Worm (Caenorhabditis elegans): ENCODE measurements around the gene srsx-31.
A peak's percentile ranks its signal among the peaks of the same experiment; 100 is the strongest.

The srsx-31 gene

DNA sequence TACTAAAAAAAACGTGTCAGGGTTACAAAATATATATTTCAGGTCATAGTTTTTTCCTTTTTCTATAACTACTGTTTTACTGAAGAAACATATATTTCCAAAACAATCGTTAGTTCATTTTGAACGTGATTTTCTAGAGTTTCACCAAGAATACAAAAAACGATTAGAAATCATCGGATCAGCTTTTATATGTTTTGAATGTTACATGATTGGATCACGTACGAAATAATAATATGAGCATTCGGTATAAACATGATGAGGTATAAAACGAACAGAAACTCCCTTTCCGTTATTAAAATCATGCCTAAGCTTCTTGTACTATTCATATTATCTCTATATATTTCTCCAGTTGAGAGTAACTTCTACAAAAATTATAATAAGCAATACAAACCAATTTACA lies 18.0 kb upstream of the srsx-31 start, which contains the start of gene clec-223:
TSS of gene clec-223 (plus strand) at position 301 of the 400 bp plus-strand sequence.
- TF ChIP-seq sup-37 (GFP tag; optimal IDR thresholded peaks at IDR 0.05), result no peak
- no peak for TF ChIP-seq C04F5.9 (tag; optimal IDR thresholded peaks at IDR 0.05)
- no peak for TF ChIP-seq irx-1 (tag; optimal IDR thresholded peaks at IDR 0.05)
- TF ChIP-seq nhr-237 (tag; optimal IDR thresholded peaks at IDR 0.05), result no peak
- TF ChIP-seq ceh-63 (GFP tag; optimal IDR thresholded peaks at IDR 0.05), result no peak
- TF ChIP-seq lin-39 (tag; optimal IDR thresholded peaks at IDR 0.05), result no peak
- no peak for TF ChIP-seq blmp-1 (tag; optimal IDR thresholded peaks at IDR 0.05)
- no peak for TF ChIP-seq Y116A8C.19 (tag; optimal IDR thresholded peaks at IDR 0.05; ENCODE audit: borderline replicate concordance)
- TF ChIP-seq swsn-7 (tag; optimal IDR thresholded peaks at IDR 0.05), result no peak

ce11 chrV:11271051-11271450 lies 16.2 kb upstream of the srsx-31 start, which contains the start of gene clec-222:
Gene clec-222, plus strand, starts transcription at chrV:11271351.
- TF ChIP-seq mab-9 (GFP tag; IDR thresholded peaks at IDR 0.05), result no peak
- TF ChIP-seq C04F5.9 (tag; optimal IDR thresholded peaks at IDR 0.05), result no peak
- TF ChIP-seq lsy-2 (tag; optimal IDR thresholded peaks at IDR 0.05), result no peak
- TF ChIP-seq egl-27 (tag; optimal IDR thresholded peaks at IDR 0.05), result no peak
- no peak for TF ChIP-seq elt-3 (tag; optimal IDR thresholded peaks at IDR 0.05)
- TF ChIP-seq zip-4 (GFP tag; optimal IDR thresholded peaks at IDR 0.05), result no peak

DNA sequence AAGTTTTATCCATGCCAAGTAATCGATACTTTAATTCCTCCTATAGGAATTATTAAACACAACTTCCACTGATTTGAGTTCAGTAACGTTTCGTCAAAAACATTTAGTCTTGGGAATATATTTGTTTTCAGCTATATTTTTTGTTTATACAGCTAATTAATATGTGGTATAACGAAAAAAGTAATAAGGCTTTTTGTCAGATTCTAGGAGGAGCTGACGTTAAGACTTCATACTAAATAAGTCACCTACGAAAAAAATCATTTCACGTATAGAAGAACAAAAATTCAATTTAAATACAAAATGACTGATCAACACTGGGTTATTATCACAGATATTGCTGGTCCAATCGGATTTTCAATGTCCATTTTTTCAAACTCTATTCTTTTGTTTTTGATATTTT lies 13.9 kb upstream of the srsx-31 start, which contains the start of gene str-115:
TSS of gene str-115 (plus strand) at position 301 of the 400 bp plus-strand sequence.
- TF ChIP-seq aha-1 (tag; optimal IDR thresholded peaks at IDR 0.05) (no peak), pag-3 (tag; optimal IDR thresholded peaks at IDR 0.05; ENCODE audit: borderline replicate concordance, insufficient read depth) (no peak), C16A3.4 (tag; optimal IDR thresholded peaks at IDR 0.05) (no peak), nhr-12 (tag; optimal IDR thresholded peaks at IDR 0.05) (no peak), Y116A8C.19 (tag; optimal IDR thresholded peaks at IDR 0.05; ENCODE audit: borderline replicate concordance) (no peak)

DNA sequence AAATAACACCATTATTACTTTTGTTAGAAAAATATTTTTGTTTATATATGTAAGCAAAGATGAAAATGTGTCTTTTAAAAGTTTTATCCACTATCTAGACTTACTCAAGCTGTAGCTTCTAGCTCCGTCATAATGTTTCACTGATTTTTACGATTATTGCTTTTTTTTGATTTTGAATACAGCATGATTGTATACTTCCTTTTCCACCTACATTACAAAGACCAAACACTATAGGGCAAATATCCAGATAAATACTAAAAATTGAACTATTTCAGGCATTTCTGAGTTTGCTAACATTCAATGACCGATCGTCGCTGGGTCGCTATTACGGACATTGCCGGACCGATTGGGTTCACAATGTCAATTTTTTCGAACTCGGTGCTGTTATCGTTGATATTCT lies 11.8 kb upstream of the srsx-31 start, which contains the start of gene str-116:
TSS of gene str-116 (plus strand) at position 301 of the 400 bp plus-strand sequence.
- TF ChIP-seq lin-39 (tag; optimal IDR thresholded peaks at IDR 0.05) (no peak), nhr-28 (tag; optimal IDR thresholded peaks at IDR 0.05) (no peak), ces-1 (GFP tag; optimal IDR thresholded peaks at IDR 0.05) (no peak)

ce11 chrV:11265482-11265881 lies 10.6 kb upstream of the srsx-31 start, which contains the start of gene cln-3.1:
Gene cln-3.1, minus strand, starts transcription at chrV:11265652.
- TF ChIP-seq ztf-4 (tag; optimal IDR thresholded peaks at IDR 0.05) (no peak), aha-1 (tag; optimal IDR thresholded peaks at IDR 0.05) (no peak), isw-1 (GFP tag; IDR thresholded peaks at IDR 0.05) (no peak), unc-130 (tag; optimal IDR thresholded peaks at IDR 0.05) (no peak), elt-2 (tag; optimal IDR thresholded peaks at IDR 0.05) (peak; percentile 56)

DNA sequence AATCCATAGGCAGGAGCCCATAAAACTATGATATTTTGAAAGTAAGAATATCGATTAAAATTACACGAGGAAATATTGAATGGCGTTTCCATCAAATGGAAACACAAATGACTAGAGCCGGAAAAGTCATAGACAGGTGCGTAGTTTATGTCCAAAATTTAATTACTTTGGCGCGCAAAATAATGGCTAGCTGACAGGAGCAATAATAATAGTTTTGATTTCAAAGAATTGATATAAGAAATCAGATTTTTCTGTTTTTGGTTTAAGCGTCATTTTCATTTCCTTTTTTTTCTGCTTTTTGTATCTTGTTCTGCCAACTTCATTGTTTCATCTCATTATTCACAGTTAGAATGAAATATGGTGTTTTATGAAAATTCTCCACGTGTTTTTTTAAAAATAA lies 8.1 kb upstream of the srsx-31 start, which contains the start of gene F07B10.4:
TSS of gene F07B10.4 (minus strand) at position 101 of the 400 bp plus-strand sequence.
- no peak for TF ChIP-seq elt-2 (tag; optimal IDR thresholded peaks at IDR 0.05)
- peak; percentile 11 for TF ChIP-seq fkh-8 (tag; optimal IDR thresholded peaks at IDR 0.05)

DNA sequence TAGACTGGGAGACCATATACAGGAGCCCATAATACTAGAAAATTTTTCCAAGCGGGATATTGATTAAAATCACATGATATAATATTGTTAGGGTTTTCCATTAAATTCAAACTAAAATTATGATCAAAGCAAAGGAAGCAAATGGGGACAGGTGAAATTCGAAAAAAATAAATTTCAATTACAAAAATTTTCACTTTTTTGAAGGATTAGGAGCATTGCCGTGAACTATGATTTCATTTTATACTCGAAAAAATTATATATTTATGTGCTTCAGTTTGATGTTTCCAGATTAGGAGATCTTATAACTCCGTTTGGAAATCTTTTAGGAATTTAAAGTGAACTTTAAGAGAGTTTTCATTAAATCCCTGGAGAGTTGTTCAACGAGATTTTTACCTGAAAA lies 5.7 kb upstream of the srsx-31 start, which contains the start of gene F07B10.7:
TSS of gene F07B10.7 (minus strand) at position 101 of the 400 bp plus-strand sequence.
- TF ChIP-seq lin-13 (GFP tag; optimal IDR thresholded peaks at IDR 0.05) (no peak), lin-14 (GFP tag; optimal IDR thresholded peaks at IDR 0.05) (no peak), dsc-1 (tag; optimal IDR thresholded peaks at IDR 0.05) (no peak), jun-1 (tag; optimal IDR thresholded peaks at IDR 0.05) (no peak), unc-30 (tag; optimal IDR thresholded peaks at IDR 0.05) (no peak), zag-1 (tag; optimal IDR thresholded peaks at IDR 0.05) (no peak), ceh-88 (GFP tag; IDR thresholded peaks at IDR 0.05) (no peak), ztf-11 (tag; optimal IDR thresholded peaks at IDR 0.05) (no peak), nhr-19 (GFP tag; conservative IDR thresholded peaks at IDR 0.05) (no peak)

Data from whole organism, L1 larva.